Worm (Caenorhabditis elegans) whole organism, L1 larva: Measurements from ENCODE around the gene T01B7.5.

Source experiments
- C04F5.9 ChIP-seq: sonication (generic microtip); optimal IDR thresholded peaks from 2 replicates; lab custom pipeline; 2016; ENCODE audit warnings: missing genetic modification characterization, missing compliant biosample characterization
- C16A3.4 ChIP-seq: fragments of 150-350 bp; optimal IDR thresholded peaks from 2 replicates; lab custom pipeline; 2014; ENCODE audit warnings: missing biosample characterization, missing genetic modification characterization
- F16B12.6 ChIP-seq: fragments of 150-350 bp; optimal IDR thresholded peaks from 2 replicates; lab custom pipeline; 2014; ENCODE audit warnings: missing biosample characterization, missing genetic modification characterization
- Y116A8C.19 ChIP-seq: sonication (generic microtip); optimal IDR thresholded peaks from 2 replicates; lab custom pipeline; 2016; ENCODE audit warnings: missing compliant biosample characterization, missing genetic modification characterization, borderline replicate concordance
- alr-1 ChIP-seq: fragments of 200-800 bp; sonication (Bioruptor generic); optimal IDR thresholded peaks from 2 replicates; lab custom pipeline; 2018; ENCODE audit warnings: borderline replicate concordance, mild to moderate bottlenecking, missing genetic modification characterization, missing compliant biosample characterization
- blmp-1 ChIP-seq: fragments of 150-350 bp; optimal IDR thresholded peaks from 2 replicates; lab custom pipeline; 2014; ENCODE audit warnings: missing biosample characterization, missing genetic modification characterization
- ceh-8 ChIP-seq: fragments of 200-800 bp; sonication (Bioruptor generic); optimal IDR thresholded peaks from 2 replicates; lab custom pipeline; 2018; ENCODE audit warnings: mild to moderate bottlenecking, missing genetic modification characterization, moderate library complexity, missing compliant biosample characterization
- ceh-82 ChIP-seq, 3 experiments: fragments of 150-350 bp in 1 of 3; sonication (generic microtip) in 2 of 3; optimal IDR thresholded peaks; 2 replicates each; lab custom pipeline; 2014 to 2017; ENCODE audit warnings: missing biosample characterization in 3 of 3, missing genetic modification characterization in 3 of 3
- ceh-90 ChIP-seq: sonication (generic microtip); optimal IDR thresholded peaks from 2 replicates; lab custom pipeline; 2016; ENCODE audit warnings: missing genetic modification characterization, missing compliant biosample characterization
- ces-1 ChIP-seq: fragments of 150-350 bp; optimal IDR thresholded peaks from 2 replicates; lab custom pipeline; 2014; ENCODE audit warnings: missing biosample characterization, missing genetic modification reagents, missing genetic modification characterization
- dsc-1 ChIP-seq: sonication (generic microtip); optimal IDR thresholded peaks from 2 replicates; lab custom pipeline; 2016; ENCODE audit warnings: mild to moderate bottlenecking, missing genetic modification characterization, missing compliant biosample characterization
- efl-1 ChIP-seq, 4 experiments: fragments of 150-350 bp; optimal IDR thresholded peaks in 3 of 4; peaks in 1 of 4; 1 replicate in 1 of 4; 2 replicates in 3 of 4; lab custom pipeline; 2014; ENCODE audit warnings: missing biosample characterization in 2 of 4, missing genetic modification characterization in 2 of 4, missing genetic modification reagents in 2 of 4
- egl-27 ChIP-seq, 2 experiments: fragments of 150-350 bp in 1 of 2; sonication (generic microtip); optimal IDR thresholded peaks; 3 replicates each; lab custom pipeline; 2017 to 2018; ENCODE audit warnings: missing biosample characterization in 2 of 2, missing genetic modification characterization in 2 of 2, missing genetic modification reagents in 2 of 2
- elt-2 ChIP-seq: sonication (generic microtip); optimal IDR thresholded peaks from 2 replicates; lab custom pipeline; 2016; ENCODE audit warnings: missing genetic modification characterization, mild to moderate bottlenecking, inconsistent platforms, missing compliant biosample characterization, missing genetic modification reagents
- fkh-10 ChIP-seq: sonication (generic microtip); optimal IDR thresholded peaks from 2 replicates; lab custom pipeline; 2017; ENCODE audit warnings: missing biosample characterization, missing genetic modification reagents, missing genetic modification characterization
- fkh-8 ChIP-seq: sonication (generic microtip); optimal IDR thresholded peaks from 2 replicates; lab custom pipeline; 2016; ENCODE audit warnings: mild to moderate bottlenecking, missing genetic modification characterization, missing compliant biosample characterization
- hlh-4 ChIP-seq: sonication (generic microtip); optimal IDR thresholded peaks from 2 replicates; lab custom pipeline; 2016; ENCODE audit warnings: mild to moderate bottlenecking, missing genetic modification characterization, missing compliant biosample characterization
- hpl-2 ChIP-seq: fragments of 150-350 bp; optimal IDR thresholded peaks from 2 replicates; lab custom pipeline; 2014; ENCODE audit warnings: missing biosample characterization, missing genetic modification reagents, missing genetic modification characterization
- isw-1 ChIP-seq: fragments of 200-800 bp; sonication (Bioruptor generic); IDR thresholded peaks from 2 replicates; pipeline ENCODE4 v1.3.6; 2022; ENCODE audit warnings: missing genetic modification characterization, missing compliant biosample characterization
- lin-13 ChIP-seq: fragments of 150-350 bp; optimal IDR thresholded peaks from 2 replicates; lab custom pipeline; 2014; ENCODE audit warnings: missing biosample characterization, missing genetic modification reagents, missing genetic modification characterization
- lin-14 ChIP-seq: fragments of 200-800 bp; sonication (Bioruptor generic); optimal IDR thresholded peaks from 2 replicates; lab custom pipeline; 2018; ENCODE audit warnings: mild to moderate bottlenecking, missing genetic modification characterization, moderate library complexity, missing compliant biosample characterization
- lin-35 ChIP-seq, 2 experiments: fragments of 150-350 bp; optimal IDR thresholded peaks; 2 replicates each; lab custom pipeline; 2014; ENCODE audit warnings: missing biosample characterization in 2 of 2, missing genetic modification characterization in 2 of 2, missing genetic modification reagents in 2 of 2
- lir-3 ChIP-seq: sonication (generic microtip); optimal IDR thresholded peaks from 2 replicates; lab custom pipeline; 2016; ENCODE audit warnings: mild to moderate bottlenecking, missing genetic modification characterization, moderate library complexity, missing compliant biosample characterization; ENCODE audit not compliant: poor library complexity
- lsy-2 ChIP-seq, 2 experiments: fragments of 150-350 bp; optimal IDR thresholded peaks; 2 replicates each; lab custom pipeline; 2014; ENCODE audit warnings: missing biosample characterization in 2 of 2, missing genetic modification characterization in 2 of 2
- mab-9 ChIP-seq: fragments of 200-800 bp; sonication (Bioruptor generic); IDR thresholded peaks from 2 replicates; pipeline ENCODE4 v1.3.6; 2022; ENCODE audit warnings: missing genetic modification reagents, missing genetic modification characterization, missing compliant biosample characterization
- mdl-1 ChIP-seq, 2 experiments: fragments of 150-350 bp; optimal IDR thresholded peaks; 2 replicates each; lab custom pipeline; 2014 to 2017; ENCODE audit warnings: missing biosample characterization in 2 of 2, missing genetic modification characterization in 2 of 2, inconsistent platforms in 1 of 2
- mef-2 ChIP-seq: fragments of 150-350 bp; optimal IDR thresholded peaks from 2 replicates; lab custom pipeline; 2014; ENCODE audit warnings: missing biosample characterization, missing genetic modification characterization
- mep-1 ChIP-seq: fragments of 150-350 bp; optimal IDR thresholded peaks from 2 replicates; lab custom pipeline; 2014; ENCODE audit warnings: missing biosample characterization, missing genetic modification characterization
- nhr-12 ChIP-seq: sonication (generic microtip); optimal IDR thresholded peaks from 2 replicates; lab custom pipeline; 2017; ENCODE audit warnings: missing biosample characterization, missing genetic modification characterization
- nhr-19 ChIP-seq: fragments of 200-800 bp; sonication (Bioruptor generic); conservative IDR thresholded peaks from 2 replicates; pipeline ENCODE4 v1.3.6; 2022; ENCODE audit warnings: missing genetic modification characterization, missing compliant biosample characterization
- nhr-28 ChIP-seq: fragments of 150-350 bp; optimal IDR thresholded peaks from 2 replicates; lab custom pipeline; 2014; ENCODE audit warnings: missing biosample characterization, missing genetic modification characterization
- nhr-47 ChIP-seq: sonication (generic microtip); optimal IDR thresholded peaks from 2 replicates; lab custom pipeline; 2016; ENCODE audit warnings: mild to moderate bottlenecking, missing genetic modification characterization, moderate library complexity, missing compliant biosample characterization
- nhr-77 ChIP-seq: fragments of 150-350 bp; optimal IDR thresholded peaks from 2 replicates; lab custom pipeline; 2014; ENCODE audit warnings: missing biosample characterization, missing genetic modification characterization
- nhr-84 ChIP-seq: sonication (generic microtip); optimal IDR thresholded peaks from 2 replicates; lab custom pipeline; 2017; ENCODE audit warnings: missing biosample characterization, missing genetic modification characterization
- nhr-85 ChIP-seq: sonication (generic microtip); peaks from one replicate; lab custom pipeline; 2016; ENCODE audit warnings: missing genetic modification characterization, inconsistent platforms, missing compliant biosample characterization
- nhr-90 ChIP-seq: sonication (generic microtip); optimal IDR thresholded peaks from 2 replicates; lab custom pipeline; 2016; ENCODE audit warnings: mild to moderate bottlenecking, missing genetic modification characterization, missing compliant biosample characterization; ENCODE audit not compliant: poor library complexity
- pag-3 ChIP-seq: sonication (generic microtip); optimal IDR thresholded peaks from 2 replicates; lab custom pipeline; 2017; ENCODE audit warnings: missing genetic modification characterization, mild to moderate bottlenecking, missing compliant biosample characterization, antibody characterized with exemption, borderline replicate concordance; ENCODE audit not compliant: insufficient read depth
- pax-3 ChIP-seq: fragments of 200-800 bp; sonication (Bioruptor generic); optimal IDR thresholded peaks from 2 replicates; lab custom pipeline; 2018; ENCODE audit warnings: mild to moderate bottlenecking, missing genetic modification characterization, moderate library complexity, missing compliant biosample characterization
- pqm-1 ChIP-seq: sonication (generic microtip); optimal IDR thresholded peaks from 3 replicates; lab custom pipeline; 2017; ENCODE audit warnings: missing biosample characterization, missing genetic modification characterization
- rnt-1 ChIP-seq: sonication (generic microtip); optimal IDR thresholded peaks from 2 replicates; lab custom pipeline; 2016; ENCODE audit warnings: mild to moderate bottlenecking, missing genetic modification characterization, moderate library complexity, missing compliant biosample characterization
- skn-1 ChIP-seq: fragments of 150-350 bp; optimal IDR thresholded peaks from 2 replicates; lab custom pipeline; 2014; ENCODE audit warnings: missing biosample characterization, missing genetic modification characterization
- sptf-1 ChIP-seq: fragments of 150-350 bp; optimal IDR thresholded peaks from 2 replicates; lab custom pipeline; 2014; ENCODE audit warnings: missing biosample characterization, missing genetic modification characterization
- sup-37 ChIP-seq: fragments of 200-800 bp; sonication (Bioruptor generic); optimal IDR thresholded peaks from 2 replicates; lab custom pipeline; 2018; ENCODE audit warnings: mild to moderate bottlenecking, missing genetic modification characterization, missing compliant biosample characterization
- tlp-1 ChIP-seq: fragments of 150-350 bp; optimal IDR thresholded peaks from 2 replicates; lab custom pipeline; 2014; ENCODE audit warnings: missing biosample characterization, missing genetic modification characterization
- unc-130 ChIP-seq: fragments of 150-350 bp; optimal IDR thresholded peaks from 2 replicates; lab custom pipeline; 2017; ENCODE audit warnings: missing biosample characterization, missing genetic modification characterization, inconsistent platforms
- unc-62 ChIP-seq: fragments of 150-350 bp; optimal IDR thresholded peaks from 2 replicates; lab custom pipeline; 2014; ENCODE audit warnings: missing biosample characterization, missing genetic modification reagents, missing genetic modification characterization
- xbp-1 ChIP-seq: sonication (generic microtip); optimal IDR thresholded peaks from 2 replicates; lab custom pipeline; 2016; ENCODE audit warnings: missing genetic modification characterization, missing compliant biosample characterization
- zip-4 ChIP-seq: fragments of 200-800 bp; sonication (Bioruptor generic); optimal IDR thresholded peaks from 2 replicates; lab custom pipeline; 2018; ENCODE audit warnings: mild to moderate bottlenecking, missing genetic modification characterization, moderate library complexity, missing compliant biosample characterization
- ztf-4 ChIP-seq: fragments of 150-350 bp; optimal IDR thresholded peaks from 2 replicates; lab custom pipeline; 2014; ENCODE audit warnings: missing biosample characterization, missing genetic modification characterization

Gene T01B7.5

ce11 chrII:8740326-8740949 lies 23.8 kb downstream of the T01B7.5 start (continued):
- no peak for TF ChIP-seq sptf-1 (tag; lab: Kevin White, UChicago)
- TF ChIP-seq dsc-1 (tag; lab: Kevin White, UChicago) = no peak
- peak; percentile 63 for TF ChIP-seq pqm-1
- no peak for TF ChIP-seq mep-1 (tag; lab: Kevin White, UChicago)
- TF ChIP-seq xbp-1 (tag; lab: Kevin White, UChicago) = no peak
- no peak for TF ChIP-seq mef-2 (tag; lab: Kevin White, UChicago)
- TF ChIP-seq efl-1 (optimal IDR thresholded peaks at IDR 0.05; lab: Kevin White, UChicago) = peak in 1 of 2 experiments; percentile 15
- peak in 1 of 2 experiments; percentile 89 for TF ChIP-seq efl-1 (GFP tag; optimal IDR thresholded peaks at IDR 0.05 in 1 of 2; lab: Kevin White, UChicago)
- TF ChIP-seq C04F5.9 (tag; lab: Kevin White, UChicago) = no peak
- no peak for TF ChIP-seq nhr-12
- TF ChIP-seq pax-3 (tag; lab: Kevin White, UChicago) = no peak
- TF ChIP-seq mab-9 (GFP tag; lab: Robert Waterston, UW) = no peak
- no peak for TF ChIP-seq lin-13 (GFP tag; lab: Kevin White, UChicago)
- TF ChIP-seq hpl-2 (GFP tag; lab: Kevin White, UChicago) = no peak
- TF ChIP-seq ceh-8 (GFP tag; lab: Kevin White, UChicago) = no peak
- no peak for TF ChIP-seq zip-4
- no peak for TF ChIP-seq ceh-82 (tag; optimal IDR thresholded peaks at IDR 0.05; lab: Kevin White, UChicago)
- no peak for TF ChIP-seq hlh-4 (tag; lab: Kevin White, UChicago)
- no peak for TF ChIP-seq rnt-1 (tag; lab: Kevin White, UChicago)
- TF ChIP-seq lin-35 (GFP tag; optimal IDR thresholded peaks at IDR 0.05; lab: Kevin White, UChicago) = peak in 1 of 2 experiments; percentile 40
- TF ChIP-seq unc-62 (GFP tag; lab: Kevin White, UChicago) = no peak
- no peak for TF ChIP-seq nhr-84
- peak; percentile 80 for TF ChIP-seq lin-14 (GFP tag; lab: Kevin White, UChicago)
- peak; percentile 45 for TF ChIP-seq nhr-47 (tag; lab: Kevin White, UChicago)
- TF ChIP-seq ztf-4 (tag; lab: Kevin White, UChicago) = no peak
- TF ChIP-seq nhr-90 (tag; lab: Kevin White, UChicago) = peak; percentile 74
- TF ChIP-seq mdl-1 (tag; optimal IDR thresholded peaks at IDR 0.05; lab: Kevin White, UChicago) = peak in 1 of 2 experiments; percentile 63
- TF ChIP-seq isw-1 (GFP tag; lab: Robert Waterston, UW) = no peak
- no peak for TF ChIP-seq fkh-10 (GFP tag; lab: Kevin White, UChicago)
- no peak for TF ChIP-seq skn-1 (tag; lab: Kevin White, UChicago)
- TF ChIP-seq pag-3 = no peak
- peak; percentile 83 for TF ChIP-seq blmp-1 (tag; lab: Kevin White, UChicago)
- no peak for TF ChIP-seq lir-3 (tag; lab: Kevin White, UChicago)
- TF ChIP-seq Y116A8C.19 (tag; lab: Kevin White, UChicago) = no peak
- TF ChIP-seq, all 84 proteins: peak for 23

ce11 chrII:8741277-8741676 lies 24.6 kb downstream of the T01B7.5 start:
- TF ChIP-seq egl-27 (tag; optimal IDR thresholded peaks at IDR 0.05; lab: Kevin White, UChicago) = no peak
- TF ChIP-seq ceh-82 (tag; optimal IDR thresholded peaks at IDR 0.05; lab: Kevin White, UChicago) = no peak
- TF ChIP-seq fkh-10 (GFP tag; lab: Kevin White, UChicago) = no peak
- TF ChIP-seq nhr-28 (tag; lab: Kevin White, UChicago) = no peak
- TF ChIP-seq lsy-2 (tag; optimal IDR thresholded peaks at IDR 0.05; lab: Kevin White, UChicago) = peak; percentile 25 to 53
- peak; percentile 72 for TF ChIP-seq nhr-19 (GFP tag; lab: Robert Waterston, UW)
- no peak for TF ChIP-seq ceh-90
- no peak for TF ChIP-seq tlp-1 (tag; lab: Kevin White, UChicago)
- peak; percentile 74 for TF ChIP-seq lin-14 (GFP tag; lab: Kevin White, UChicago)
- no peak for TF ChIP-seq F16B12.6
- no peak for TF ChIP-seq alr-1 (tag; lab: Kevin White, UChicago)
- TF ChIP-seq C16A3.4 (tag; lab: Kevin White, UChicago) = no peak
- TF ChIP-seq fkh-8 = no peak
- TF ChIP-seq ces-1 (GFP tag; lab: Kevin White, UChicago) = no peak
- TF ChIP-seq mdl-1 (tag; optimal IDR thresholded peaks at IDR 0.05; lab: Kevin White, UChicago) = peak in 1 of 2 experiments; percentile 86
- no peak for TF ChIP-seq unc-130
- TF ChIP-seq hlh-4 (tag; lab: Kevin White, UChicago) = no peak
- no peak for TF ChIP-seq nhr-77
- no peak for TF ChIP-seq blmp-1 (tag; lab: Kevin White, UChicago)
- TF ChIP-seq elt-2 (tag; lab: Kevin White, UChicago) = peak; percentile 3
- no peak for TF ChIP-seq sup-37
- TF ChIP-seq nhr-12 = no peak
- peak; percentile 4 to 55 for TF ChIP-seq lin-35 (GFP tag; optimal IDR thresholded peaks at IDR 0.05; lab: Kevin White, UChicago)
- TF ChIP-seq skn-1 (tag; lab: Kevin White, UChicago) = no peak
- peak; percentile 78 for TF ChIP-seq nhr-85 (tag; lab: Kevin White, UChicago)
